Worm (Caenorhabditis elegans): ENCODE measurements around the gene ech-4.

DNA sequence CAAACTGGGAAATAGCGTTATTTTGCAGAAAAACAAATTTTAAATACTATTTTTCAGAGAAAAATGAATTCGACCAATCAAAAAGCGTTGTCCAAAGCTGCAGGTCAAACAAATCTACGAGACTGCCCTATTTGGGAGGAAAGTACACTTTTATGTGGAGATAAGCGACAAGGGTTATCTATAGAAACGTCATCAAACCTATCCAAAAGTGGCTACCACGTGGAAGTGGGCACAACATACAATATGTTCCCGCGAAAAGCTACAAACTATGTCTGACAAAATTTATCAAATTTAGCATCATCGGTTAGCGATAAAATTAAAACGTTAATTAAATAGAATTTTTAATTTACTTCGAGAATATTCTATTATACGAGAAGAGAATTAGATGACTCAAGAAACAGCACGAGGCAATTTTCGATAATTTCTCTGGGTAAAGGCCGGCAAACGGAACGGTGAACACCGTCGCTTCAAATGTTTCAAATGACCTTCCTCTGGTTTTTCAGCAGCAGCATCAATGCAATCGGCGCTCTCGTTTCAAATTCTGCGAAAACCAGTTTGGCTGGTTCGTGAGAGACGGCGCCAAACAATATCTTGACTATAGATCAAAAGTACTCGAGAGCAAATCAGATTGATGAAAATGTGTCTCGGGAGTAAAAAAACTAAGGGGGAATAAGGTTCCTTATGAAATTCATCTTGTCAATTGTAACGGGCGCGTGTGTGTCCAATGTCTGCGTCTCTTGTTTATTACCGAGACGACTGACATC, 41.1 kb downstream of the ech-4 start:
- TF ChIP-seq flt-1 (GFP tag; IDR thresholded peaks at IDR 0.05) (no peak), ztf-29 (GFP tag; IDR thresholded peaks at IDR 0.05) (no peak)

Measured in whole organism, midembryonic.